Fruit fly (Drosophila melanogaster): ENCODE data around the gene gny.

The gny gene

DNA sequence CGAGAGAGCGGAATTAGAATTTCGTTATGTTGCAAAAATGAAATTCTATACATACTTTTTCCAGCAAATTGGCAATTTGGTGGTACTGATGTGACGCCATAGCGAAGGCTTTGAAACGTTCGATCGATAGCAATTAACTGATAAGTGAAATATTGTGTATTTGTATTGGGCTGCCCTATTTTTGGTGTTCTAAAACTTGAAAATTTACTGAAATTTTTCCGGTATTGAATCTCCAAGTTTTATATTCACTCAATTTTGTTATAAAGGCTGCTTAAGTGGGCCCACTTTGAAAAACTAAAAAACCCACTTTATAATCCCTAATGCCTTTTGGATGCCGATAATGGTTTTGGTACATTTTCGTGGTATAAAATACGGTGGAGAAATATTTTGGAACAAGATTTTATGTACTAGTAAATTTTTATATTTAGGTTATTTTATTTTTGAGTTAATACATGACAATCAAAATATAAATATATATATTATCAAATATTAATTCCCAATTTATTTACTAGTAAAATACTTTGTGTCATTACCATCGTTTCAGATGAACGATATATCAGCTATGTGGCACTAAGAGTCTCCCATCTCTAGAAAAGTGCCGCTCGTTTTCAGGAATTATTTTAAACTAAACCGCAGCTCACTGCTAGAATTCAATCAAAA is 17.4 kb upstream of the gny start, which contains the start of the genes Cand1 and pim (continued):
- TF ChIP-seq Ptx1 (GFP tag; IDR thresholded peaks at IDR 0.05) (no peak), Antp (GFP tag; optimal IDR thresholded peaks at IDR 0.05) (no peak), CG6765 (GFP tag; optimal IDR thresholded peaks at IDR 0.05) (no peak), CG32772 (GFP tag; IDR thresholded peaks at IDR 0.05) (no peak), chif (GFP tag; optimal IDR thresholded peaks at IDR 0.05) (no peak), grau (tag; optimal IDR thresholded peaks at IDR 0.05) (peak; percentile 26), CG17612 (GFP tag; IDR thresholded peaks at IDR 0.05) (no peak), chinmo (GFP tag; IDR thresholded peaks at IDR 0.05; ENCODE audit: partially characterized antibody) (0 out of 4 replicates have a peak, but pooled peaks have one; percentile 38), ken (GFP tag; IDR thresholded peaks at IDR 0.05) (no peak), crol (GFP tag; IDR thresholded peaks at IDR 0.05) (no peak), Optix (GFP tag; IDR thresholded peaks at IDR 0.05) (no peak), CG7963 (GFP tag; IDR thresholded peaks at IDR 0.05; ENCODE audit: partially characterized antibody) (peak; percentile 36; the same call in 1 of the 3 replicates), CG8478 (optimal IDR thresholded peaks at IDR 0.05) (no peak), tin (GFP tag; optimal IDR thresholded peaks at IDR 0.05) (no peak), CG10543 (GFP tag; optimal IDR thresholded peaks at IDR 0.05) (no peak), CG13287 (GFP tag; IDR thresholded peaks at IDR 0.05; ENCODE audit: partially characterized antibody) (peak; percentile 79), pzg (GFP tag; optimal IDR thresholded peaks at IDR 0.05) (peak; percentile 58), CG14710 (tag; optimal IDR thresholded peaks at IDR 0.05) (peak; percentile 77), zfh1 (GFP tag; IDR thresholded peaks at IDR 0.05) (no peak), HLH54F (GFP tag; optimal IDR thresholded peaks at IDR 0.05) (no peak), ftz-f1 (GFP tag; optimal IDR thresholded peaks at IDR 0.05) (no peak), CG43689 (GFP tag; IDR thresholded peaks at IDR 0.05) (no peak), Sry-δ (GFP tag; optimal IDR thresholded peaks at IDR 0.05) (peak; percentile 81), BEAF-32 (GFP tag; optimal IDR thresholded peaks at IDR 0.05) (peak; percentile 77), Hey (tag; optimal IDR thresholded peaks at IDR 0.05) (no peak), CG8944 (GFP tag; optimal IDR thresholded peaks at IDR 0.05) (no peak), kni (GFP tag; optimal IDR thresholded peaks at IDR 0.05) (no peak), CG4730 (GFP tag; IDR thresholded peaks at IDR 0.05) (no peak), prd (optimal IDR thresholded peaks at IDR 0.05) (no peak), prd (GFP tag; IDR thresholded peaks at IDR 0.05) (no peak), bcd (GFP tag; optimal IDR thresholded peaks at IDR 0.05) (no peak), p53 (GFP tag; optimal IDR thresholded peaks at IDR 0.05) (no peak), fd64A (GFP tag; optimal IDR thresholded peaks at IDR 0.05) (no peak), Scr (GFP tag; IDR thresholded peaks at IDR 0.05; ENCODE audit: partially characterized antibody) (peak; percentile 80), sr (GFP tag; IDR thresholded peaks at IDR 0.05) (no peak), CoRest (tag; optimal IDR thresholded peaks at IDR 0.05) (peak; percentile 59), Rfx (GFP tag; IDR thresholded peaks at IDR 0.05) (peak; percentile 35; the same call in 1 of the 2 replicates), Tbp (GFP tag; optimal IDR thresholded peaks at IDR 0.05) (no peak), pros (GFP tag; optimal IDR thresholded peaks at IDR 0.05) (no peak), CG4617 (GFP tag; optimal IDR thresholded peaks at IDR 0.05; ENCODE audit: borderline replicate concordance) (peak; percentile 49), Dll (GFP tag; IDR thresholded peaks at IDR 0.05; ENCODE audit: partially characterized antibody) (peak; percentile 76), CG30403 (GFP tag; optimal IDR thresholded peaks at IDR 0.05) (peak; percentile 3), Aef1 (GFP tag; IDR thresholded peaks at IDR 0.05) (no peak), vfl (GFP tag; optimal IDR thresholded peaks at IDR 0.05) (no peak), YL-1 (GFP tag; optimal IDR thresholded peaks at IDR 0.05) (peak; percentile 52), CG42726 (GFP tag; IDR thresholded peaks at IDR 0.05; ENCODE audit: partially characterized antibody) (no peak; the same call in 1 of the 2 replicates), tgo (GFP tag; IDR thresholded peaks at IDR 0.05) (no peak), Doc3 (GFP tag; IDR thresholded peaks at IDR 0.05; ENCODE audit: partially characterized antibody) (peak; percentile 64; the same call in 2 of the 3 replicates), Spps (tag; optimal IDR thresholded peaks at IDR 0.05) (no peak), phol (tag; optimal IDR thresholded peaks at IDR 0.05) (peak; percentile 57)
